Fruit fly (Drosophila melanogaster) whole organism, embryonic: ENCODE data around the gene lectin-37Da.

Experiments used
- Awh ChIP-seq: fragments of 200-800 bp; sonication (Bioruptor generic); IDR thresholded peaks from 2 replicates; pipeline ENCODE4, ENCODE4 v1.3.6; 2022; ENCODE audit warnings: missing biosample characterization, missing genetic modification characterization
- B-H2 ChIP-seq: fragments of 200-800 bp; sonication (Bioruptor generic); optimal IDR thresholded peaks from 2 replicates; lab custom pipeline; 2018; ENCODE audit warnings: missing biosample characterization, mild to moderate bottlenecking, missing genetic modification characterization
- Bgb ChIP-seq: fragments of 200-800 bp; sonication (Bioruptor generic); IDR thresholded peaks from 2 replicates; pipeline ENCODE4 v1.3.6; 2022; ENCODE audit warnings: missing biosample characterization, missing genetic modification characterization; ENCODE audit not compliant: partially characterized antibody
- BtbVII ChIP-seq: fragments of 200-800 bp; sonication (Bioruptor generic); optimal IDR thresholded peaks from 3 replicates; lab custom pipeline; 2017; ENCODE audit warnings: missing biosample characterization, mild to moderate bottlenecking, missing genetic modification characterization
- CG10147 ChIP-seq: fragments of 200-800 bp; sonication (Bioruptor generic); optimal IDR thresholded peaks from 2 replicates; lab custom pipeline; 2019; ENCODE audit warnings: missing biosample characterization, mild to moderate bottlenecking, missing genetic modification characterization, moderate library complexity
- CG10431 ChIP-seq: fragments of 200-800 bp; sonication (Bioruptor generic); optimal IDR thresholded peaks from 3 replicates; lab custom pipeline; 2018; ENCODE audit warnings: missing biosample characterization, mild to moderate bottlenecking, missing genetic modification characterization
- CG10565 ChIP-seq: fragments of 200-800 bp; sonication (Bioruptor generic); optimal IDR thresholded peaks from 3 replicates; lab custom pipeline; 2016; ENCODE audit warnings: missing biosample characterization, mild to moderate bottlenecking, missing genetic modification characterization
- CG11560 ChIP-seq: fragments of 200-800 bp; sonication (Bioruptor generic); IDR thresholded peaks from 3 replicates; pipeline ENCODE4 v1.3.6; 2022; ENCODE audit warnings: missing biosample characterization, missing genetic modification characterization
- CG11695 ChIP-seq: fragments of 200-800 bp; sonication (Bioruptor generic); IDR thresholded peaks from 3 replicates; pipeline ENCODE4 v1.3.6; 2022; ENCODE audit warnings: missing biosample characterization, missing genetic modification characterization
- CG12155 ChIP-seq: fragments of 200-800 bp; sonication (Bioruptor generic); optimal IDR thresholded peaks from 3 replicates; lab custom pipeline; 2016; ENCODE audit warnings: missing biosample characterization, missing genetic modification characterization
- CG12219 ChIP-seq: fragments of 200-800 bp; sonication (Bioruptor generic); optimal IDR thresholded peaks from 3 replicates; lab custom pipeline; 2018; ENCODE audit warnings: missing biosample characterization, mild to moderate bottlenecking, missing genetic modification characterization
- CG12659 ChIP-seq: fragments of 200-800 bp; sonication (Bioruptor generic); optimal IDR thresholded peaks from 3 replicates; lab custom pipeline; 2017; ENCODE audit warnings: mild to moderate bottlenecking, missing biosample characterization, missing genetic modification reagents, missing genetic modification characterization
- CG12744 ChIP-seq: fragments of 200-800 bp; sonication (Bioruptor generic); optimal IDR thresholded peaks from 2 replicates; lab custom pipeline; 2016; ENCODE audit warnings: missing biosample characterization, missing genetic modification characterization
- CG13287 ChIP-seq: fragments of 200-800 bp; sonication (Bioruptor generic); IDR thresholded peaks from 2 replicates; pipeline ENCODE4 v1.3.6; 2022; ENCODE audit warnings: missing biosample characterization, missing genetic modification characterization; ENCODE audit not compliant: partially characterized antibody
- CG14710 ChIP-seq: fragments of 200-800 bp; sonication (Bioruptor generic); optimal IDR thresholded peaks from 3 replicates; lab custom pipeline; 2019; ENCODE audit warnings: missing biosample characterization, mild to moderate bottlenecking, missing genetic modification characterization, moderate library complexity
- CG1603 ChIP-seq: fragments of 200-800 bp; sonication (Bioruptor generic); optimal IDR thresholded peaks from 2 replicates; lab custom pipeline; 2019; ENCODE audit warnings: missing biosample characterization, mild to moderate bottlenecking, missing genetic modification characterization, moderate library complexity
- CG17359 ChIP-seq: fragments of 200-800 bp; sonication (Bioruptor generic); optimal IDR thresholded peaks from 3 replicates; lab custom pipeline; 2018; ENCODE audit warnings: missing biosample characterization, mild to moderate bottlenecking, missing genetic modification characterization, moderate library complexity
- CG17568 ChIP-seq: fragments of 200-800 bp; sonication (Bioruptor generic); optimal IDR thresholded peaks from 2 replicates; lab custom pipeline; 2018; ENCODE audit warnings: missing biosample characterization, mild to moderate bottlenecking, missing genetic modification characterization, moderate library complexity
- CG2120 ChIP-seq: fragments of 200-800 bp; sonication (Bioruptor generic); optimal IDR thresholded peaks from 3 replicates; lab custom pipeline; 2016; ENCODE audit warnings: missing biosample characterization, missing genetic modification characterization
- CG2199 ChIP-seq: fragments of 200-800 bp; sonication (Bioruptor generic); IDR thresholded peaks from 3 replicates; pipeline ENCODE4 v1.3.6; 2022; ENCODE audit warnings: missing biosample characterization, missing genetic modification characterization
- CG30020 ChIP-seq: fragments of 200-800 bp; optimal IDR thresholded peaks from 2 replicates; lab custom pipeline; 2019; ENCODE audit warnings: missing biosample characterization, mild to moderate bottlenecking, missing genetic modification characterization, moderate library complexity
- CG30403 ChIP-seq: fragments of 200-800 bp; sonication (Bioruptor generic); optimal IDR thresholded peaks from 3 replicates; lab custom pipeline; 2016; ENCODE audit warnings: missing biosample characterization, missing genetic modification characterization
- CG32532 ChIP-seq: fragments of 200-800 bp; sonication (Bioruptor generic); IDR thresholded peaks from 2 replicates; pipeline ENCODE4 v1.3.6; 2022; ENCODE audit warnings: missing biosample characterization, missing genetic modification characterization
- CG4282 ChIP-seq: fragments of 200-800 bp; sonication (Bioruptor generic); optimal IDR thresholded peaks from 2 replicates; lab custom pipeline; 2016; ENCODE audit warnings: missing biosample characterization, missing genetic modification characterization
- CG4424 ChIP-seq: fragments of 200-800 bp; sonication (Bioruptor generic); optimal IDR thresholded peaks from 3 replicates; lab custom pipeline; 2016; ENCODE audit warnings: missing biosample characterization, missing genetic modification characterization
- CG4820 ChIP-seq: fragments of 200-800 bp; sonication (Bioruptor generic); optimal IDR thresholded peaks from 3 replicates; lab custom pipeline; 2016; ENCODE audit warnings: missing biosample characterization, missing genetic modification characterization
- CG7556 ChIP-seq: fragments of 200-800 bp; sonication (Bioruptor generic); optimal IDR thresholded peaks from 2 replicates; lab custom pipeline; 2017; ENCODE audit warnings: missing biosample characterization, mild to moderate bottlenecking, missing genetic modification characterization
- CG7786 ChIP-seq: fragments of 200-800 bp; sonication (Bioruptor generic); optimal IDR thresholded peaks from 2 replicates; lab custom pipeline; 2016; ENCODE audit warnings: missing biosample characterization, missing genetic modification characterization
- CG8290 ChIP-seq, 3 experiments: fragments of 200-800 bp; sonication (Bioruptor generic); optimal IDR thresholded peaks; 2 replicates each; lab custom pipeline; 2016 to 2019; ENCODE audit warnings: missing biosample characterization in 3 of 3, missing genetic modification characterization in 3 of 3, mild to moderate bottlenecking in 2 of 3, moderate library complexity in 1 of 3
- CG9876 ChIP-seq: fragments of 200-800 bp; sonication (Bioruptor generic); optimal IDR thresholded peaks from 2 replicates; lab custom pipeline; 2016; ENCODE audit warnings: missing biosample characterization, missing genetic modification characterization
- CrebB ChIP-seq: fragments of 200-800 bp; sonication (Bioruptor generic); optimal IDR thresholded peaks from 3 replicates; lab custom pipeline; 2018; ENCODE audit warnings: missing biosample characterization, mild to moderate bottlenecking, missing genetic modification characterization
- Deaf1 ChIP-seq: fragments of 200-800 bp; optimal IDR thresholded peaks from 3 replicates; lab custom pipeline; 2019; ENCODE audit warnings: missing biosample characterization, mild to moderate bottlenecking, missing genetic modification characterization, moderate library complexity
- Dfd ChIP-seq, 2 experiments: fragments of >200 bp; optimal IDR thresholded peaks; 2 replicates each; lab custom pipeline; 2017; ENCODE audit warnings: missing biosample characterization in 2 of 2, missing genetic modification characterization in 2 of 2
- Doc3 ChIP-seq: fragments of 200-800 bp; sonication (Bioruptor generic); IDR thresholded peaks from 3 replicates; pipeline ENCODE4 v1.3.6; 2022; ENCODE audit warnings: missing biosample characterization, missing genetic modification characterization; ENCODE audit not compliant: partially characterized antibody
- Ets65A ChIP-seq: fragments of 200-800 bp; sonication (Bioruptor generic); peaks from one replicate; lab custom pipeline; 2016; ENCODE audit warnings: missing biosample characterization, missing genetic modification characterization
- Poxn ChIP-seq: fragments of 200-800 bp; sonication (Bioruptor generic); IDR thresholded peaks from 2 replicates; pipeline ENCODE4 v1.3.6; 2022; ENCODE audit warnings: missing biosample characterization, missing genetic modification characterization
- Spps ChIP-seq: fragments of 200-800 bp; sonication (Bioruptor generic); optimal IDR thresholded peaks from 2 replicates; lab custom pipeline; 2018; ENCODE audit warnings: missing biosample characterization, mild to moderate bottlenecking, missing genetic modification characterization
- ab ChIP-seq: fragments of 200-800 bp; sonication (Bioruptor generic); optimal IDR thresholded peaks from 2 replicates; lab custom pipeline; 2016; ENCODE audit warnings: missing biosample characterization, missing genetic modification characterization
- cas ChIP-seq: fragments of 200-800 bp; sonication (Bioruptor generic); IDR thresholded peaks from 2 replicates; pipeline ENCODE4 v1.3.6; 2022; ENCODE audit warnings: missing biosample characterization, missing genetic modification characterization
- crc ChIP-seq: fragments of 200-800 bp; sonication (Bioruptor generic); optimal IDR thresholded peaks from 2 replicates; lab custom pipeline; 2016; ENCODE audit warnings: missing biosample characterization, missing genetic modification characterization
- dan ChIP-seq: fragments of 200-800 bp; sonication (Bioruptor generic); IDR thresholded peaks from 2 replicates; pipeline ENCODE4 v1.3.6; 2022; ENCODE audit warnings: missing biosample characterization, missing genetic modification characterization
- dm ChIP-seq: fragments of 200-800 bp; sonication (Bioruptor generic); optimal IDR thresholded peaks from 3 replicates; lab custom pipeline; 2016; ENCODE audit warnings: missing biosample characterization, missing genetic modification characterization
- dysf ChIP-seq: fragments of 200-800 bp; sonication (Bioruptor generic); IDR thresholded peaks from 3 replicates; pipeline ENCODE4 v1.3.6; 2022; ENCODE audit warnings: missing biosample characterization, missing genetic modification characterization
- esg ChIP-seq: fragments of 200-800 bp; sonication (Bioruptor generic); conservative IDR thresholded peaks from 2 replicates; pipeline ENCODE4 v1.3.6; 2022; ENCODE audit warnings: missing biosample characterization, missing genetic modification characterization
- gem ChIP-seq: fragments of 200-800 bp; sonication (Bioruptor generic); optimal IDR thresholded peaks from 2 replicates; lab custom pipeline; 2019; ENCODE audit warnings: missing biosample characterization, mild to moderate bottlenecking, missing genetic modification characterization, moderate library complexity
- mld ChIP-seq: fragments of 200-800 bp; sonication (Bioruptor generic); IDR thresholded peaks from 3 replicates; pipeline ENCODE4 v1.3.6; 2022; ENCODE audit warnings: missing biosample characterization, missing genetic modification characterization; ENCODE audit not compliant: partially characterized antibody
- pros ChIP-seq: fragments of 200-800 bp; sonication (Bioruptor generic); optimal IDR thresholded peaks from 3 replicates; lab custom pipeline; 2019; ENCODE audit warnings: missing biosample characterization, mild to moderate bottlenecking, missing genetic modification characterization, moderate library complexity
- scrt ChIP-seq: fragments of 200-800 bp; sonication (Bioruptor generic); optimal IDR thresholded peaks from 2 replicates; lab custom pipeline; 2018; ENCODE audit warnings: missing biosample characterization, mild to moderate bottlenecking, missing genetic modification characterization, moderate library complexity
- stwl ChIP-seq: fragments of 200-800 bp; sonication (Bioruptor generic); optimal IDR thresholded peaks from 3 replicates; lab custom pipeline; 2018; ENCODE audit warnings: missing biosample characterization, mild to moderate bottlenecking, missing genetic modification characterization, moderate library complexity
- wdn ChIP-seq: fragments of 200-800 bp; sonication (Bioruptor generic); IDR thresholded peaks from 2 replicates; pipeline ENCODE4 v1.3.6; 2022; ENCODE audit warnings: missing biosample characterization, missing genetic modification characterization

Gene lectin-37Da

dm6 chr2L:19444734-19445140, 26.6 kb downstream of the lectin-37Da start, which contains the start of gene Hs2st (continued):
- peak; percentile 96 for TF ChIP-seq CG1603
- no peak for TF ChIP-seq CG17568
- peak; percentile 93 for TF ChIP-seq CG9876 (GFP tag; lab: Kevin White, UChicago)
- TF ChIP-seq CG32532 (GFP tag; lab: Robert Waterston, UW), result peak; percentile 95
- TF ChIP-seq dysf (GFP tag; lab: Robert Waterston, UW), result peak; percentile 94
- TF ChIP-seq CG17359, result peak; percentile 85
- TF ChIP-seq CG4424 (GFP tag; lab: Kevin White, UChicago), result peak; percentile 93
- TF ChIP-seq CG4282 (GFP tag; lab: Kevin White, UChicago), result peak; percentile 88
- peak; percentile 94 for TF ChIP-seq esg (GFP tag; lab: Robert Waterston, UW)
- peak; percentile 94 for TF ChIP-seq gem
- TF ChIP-seq CG14710 (tag; lab: Kevin White, UChicago), result peak; percentile 93
- TF ChIP-seq CG2120, result peak; percentile 98
- peak; percentile 89 for TF ChIP-seq dm (GFP tag; lab: Kevin White, UChicago)
- TF ChIP-seq wdn, result peak; percentile 89
- TF ChIP-seq Dfd (GFP tag; optimal IDR thresholded peaks at IDR 0.05; lab: Kevin White, UChicago), result no peak
- no peak for TF ChIP-seq scrt
- peak; percentile 91 for TF ChIP-seq Poxn (GFP tag; lab: Robert Waterston, UW)
- TF ChIP-seq Ets65A, result peak; percentile 100
- TF ChIP-seq CG10147 (GFP tag; lab: Kevin White, UChicago), result peak; percentile 91
- TF ChIP-seq pros (GFP tag; lab: Kevin White, UChicago), result peak; percentile 1
- TF ChIP-seq Bgb (GFP tag; lab: Robert Waterston, UW), result 0 out of 2 replicates have a peak, but pooled peaks have one; percentile 17
- peak; percentile 62 for TF ChIP-seq CG13287 (GFP tag; lab: Robert Waterston, UW)
- peak; percentile 89 for TF ChIP-seq stwl (tag; lab: Kevin White, UChicago)
- peak; percentile 97 for TF ChIP-seq CG30403
- peak; percentile 73 for TF ChIP-seq CG10431 (GFP tag; lab: Kevin White, UChicago)
- TF ChIP-seq Spps, result peak; percentile 79
- no peak for TF ChIP-seq mld (GFP tag; lab: Robert Waterston, UW)
- TF ChIP-seq CG12219 (GFP tag; lab: Kevin White, UChicago), result peak; percentile 67
- TF ChIP-seq CG7786 (GFP tag; lab: Kevin White, UChicago), result peak; percentile 96
- peak; percentile 79; the same call in 1 of the 3 replicates for TF ChIP-seq CG2199
- peak; percentile 80 for TF ChIP-seq CrebB (tag; lab: Kevin White, UChicago)
- peak; percentile 87 for TF ChIP-seq CG11560
- TF ChIP-seq BtbVII, result peak; percentile 79
- peak; percentile 90 for TF ChIP-seq B-H2 (GFP tag; lab: Kevin White, UChicago)
- peak; percentile 92 for TF ChIP-seq ab (GFP tag; lab: Kevin White, UChicago)
- TF ChIP-seq CG4820 (GFP tag; lab: Kevin White, UChicago), result peak; percentile 93
- TF ChIP-seq CG12744, result peak; percentile 92
- no peak for TF ChIP-seq Doc3 (GFP tag; lab: Robert Waterston, UW)
- TF ChIP-seq CG8290 (GFP tag; optimal IDR thresholded peaks at IDR 0.05; lab: Kevin White, UChicago), result peak; percentile 94
- peak; percentile 83 to 95 for TF ChIP-seq CG8290 (tag; optimal IDR thresholded peaks at IDR 0.05; lab: Kevin White, UChicago)
- peak; percentile 95 for TF ChIP-seq CG12659 (GFP tag; lab: Kevin White, UChicago)
- peak; percentile 72 for TF ChIP-seq CG10565 (GFP tag; lab: Kevin White, UChicago)
- peak; percentile 78 for TF ChIP-seq CG30020
- TF ChIP-seq Deaf1 (tag; lab: Kevin White, UChicago), result no peak
- TF ChIP-seq CG7556 (GFP tag; lab: Kevin White, UChicago), result peak; percentile 88
- TF ChIP-seq CG12155 (GFP tag; lab: Kevin White, UChicago), result peak; percentile 95
- peak; percentile 85 for TF ChIP-seq crc (GFP tag; lab: Kevin White, UChicago)
- peak; percentile 82 for TF ChIP-seq CG11695 (GFP tag; lab: Robert Waterston, UW)
- TF ChIP-seq cas (GFP tag; lab: Robert Waterston, UW), result peak; percentile 89
- peak; percentile 85 for TF ChIP-seq dan
- peak; percentile 79 for TF ChIP-seq Awh
